Fruit fly (Drosophila melanogaster): ENCODE measurements around the gene Or33a.

- TF ChIP-seq psq (optimal IDR thresholded peaks at IDR 0.05): no peak
- no peak for TF ChIP-seq Sin3A (optimal IDR thresholded peaks at IDR 0.05)
- no peak for TF ChIP-seq h (optimal IDR thresholded peaks at IDR 0.05)
- TF ChIP-seq insv (optimal IDR thresholded peaks at IDR 0.05): no peak
- TF ChIP-seq ttk (optimal IDR thresholded peaks at IDR 0.05): no peak
Observed at dm6 chr2L:11955839-11956238, 21.5 kb downstream of the Or33a start.

Data from Kc167 (cell line).